Fruit fly (Drosophila melanogaster) whole organism, adult: ENCODE measurements around the gene CG13064.

ENCODE experiments used
- CG11617 ChIP-seq: fragments of 200-800 bp; sonication (Bioruptor generic); optimal IDR thresholded peaks from 2 replicates; lab custom pipeline; 2017; ENCODE audit warnings: mild to moderate bottlenecking, missing biosample characterization, missing genetic modification reagents, missing genetic modification characterization
- CG12768 ChIP-seq: fragments of 200-800 bp; sonication (Bioruptor generic); optimal IDR thresholded peaks from 2 replicates; lab custom pipeline; 2017; ENCODE audit warnings: missing biosample characterization, missing genetic modification characterization, mild to moderate bottlenecking, moderate library complexity, missing genetic modification reagents
- CG14711 ChIP-seq: fragments of 200-800 bp; sonication (Bioruptor generic); optimal IDR thresholded peaks from 2 replicates; lab custom pipeline; 2018; ENCODE audit warnings: missing biosample characterization, mild to moderate bottlenecking, missing genetic modification characterization, moderate library complexity
- CG1620 ChIP-seq: fragments of 200-800 bp; sonication (Bioruptor generic); optimal IDR thresholded peaks from 2 replicates; lab custom pipeline; 2016; ENCODE audit warnings: missing biosample characterization, missing genetic modification characterization
- CG33017 ChIP-seq: fragments of 200-800 bp; sonication (Bioruptor generic); optimal IDR thresholded peaks from 2 replicates; lab custom pipeline; 2018; ENCODE audit warnings: missing biosample characterization, mild to moderate bottlenecking, missing genetic modification characterization, moderate library complexity
- CG5204 ChIP-seq: fragments of 200-800 bp; sonication (Bioruptor generic); optimal IDR thresholded peaks from 2 replicates; lab custom pipeline; 2016; ENCODE audit warnings: missing biosample characterization, missing genetic modification characterization
- CG7045 ChIP-seq: fragments of 200-800 bp; sonication (Bioruptor generic); optimal IDR thresholded peaks from 2 replicates; lab custom pipeline; 2017; ENCODE audit warnings: missing biosample characterization, mild to moderate bottlenecking, missing genetic modification characterization
- CG7101 ChIP-seq: fragments of 200-800 bp; sonication (Bioruptor generic); optimal IDR thresholded peaks from 2 replicates; lab custom pipeline; 2018; ENCODE audit warnings: missing biosample characterization, mild to moderate bottlenecking, missing genetic modification characterization, moderate library complexity
- Clk ChIP-seq: fragments of 200-800 bp; sonication (Bioruptor generic); optimal IDR thresholded peaks from 2 replicates; lab custom pipeline; 2017; ENCODE audit warnings: missing biosample characterization, missing genetic modification characterization
- Crg-1 ChIP-seq: fragments of 200-800 bp; sonication (Bioruptor generic); optimal IDR thresholded peaks from 2 replicates; lab custom pipeline; 2016; ENCODE audit warnings: missing biosample characterization, missing genetic modification characterization
- Hr96 ChIP-seq: fragments of 200-800 bp; sonication (Bioruptor generic); optimal IDR thresholded peaks from 2 replicates; lab custom pipeline; 2016; ENCODE audit warnings: missing biosample characterization, missing genetic modification characterization
- Mnt ChIP-seq: fragments of 200-800 bp; sonication (Bioruptor generic); optimal IDR thresholded peaks from 2 replicates; lab custom pipeline; 2016; ENCODE audit warnings: missing biosample characterization, mild to moderate bottlenecking, missing genetic modification characterization
- bab1 ChIP-seq: fragments of 200-800 bp; sonication (Bioruptor generic); optimal IDR thresholded peaks from 3 replicates; lab custom pipeline; 2019; ENCODE audit warnings: missing biosample characterization, mild to moderate bottlenecking, missing genetic modification characterization, moderate library complexity
- cic ChIP-seq: fragments of 200-800 bp; sonication (Bioruptor generic); optimal IDR thresholded peaks from 2 replicates; lab custom pipeline; 2017; ENCODE audit warnings: missing biosample characterization, mild to moderate bottlenecking, missing genetic modification characterization, moderate library complexity
- cnc ChIP-seq, 2 experiments: fragments of >200 bp; optimal IDR thresholded peaks; 2 replicates each; lab custom pipeline; 2017
- kay ChIP-seq: fragments of 200-800 bp; sonication (Bioruptor generic); peaks from one replicate; lab custom pipeline; 2016; ENCODE audit warnings: missing biosample characterization, missing genetic modification characterization, borderline replicate concordance
- ovo ChIP-seq: fragments of 200-800 bp; sonication (Bioruptor generic); optimal IDR thresholded peaks from 2 replicates; lab custom pipeline; 2016; ENCODE audit warnings: missing biosample characterization, missing genetic modification characterization
- pad ChIP-seq: fragments of 200-800 bp; sonication (Bioruptor generic); optimal IDR thresholded peaks from 3 replicates; lab custom pipeline; 2017; ENCODE audit warnings: missing biosample characterization, missing genetic modification characterization, mild to moderate bottlenecking, moderate library complexity, missing genetic modification reagents
- tj ChIP-seq: fragments of 200-800 bp; sonication (Bioruptor generic); optimal IDR thresholded peaks from 3 replicates; lab custom pipeline; 2017; ENCODE audit warnings: missing biosample characterization, mild to moderate bottlenecking, missing genetic modification characterization, moderate library complexity
- toe ChIP-seq: fragments of 200-800 bp; sonication (Bioruptor generic); optimal IDR thresholded peaks from 2 replicates; lab custom pipeline; 2016; ENCODE audit warnings: missing biosample characterization, missing genetic modification characterization

CG13064 gene

DNA sequence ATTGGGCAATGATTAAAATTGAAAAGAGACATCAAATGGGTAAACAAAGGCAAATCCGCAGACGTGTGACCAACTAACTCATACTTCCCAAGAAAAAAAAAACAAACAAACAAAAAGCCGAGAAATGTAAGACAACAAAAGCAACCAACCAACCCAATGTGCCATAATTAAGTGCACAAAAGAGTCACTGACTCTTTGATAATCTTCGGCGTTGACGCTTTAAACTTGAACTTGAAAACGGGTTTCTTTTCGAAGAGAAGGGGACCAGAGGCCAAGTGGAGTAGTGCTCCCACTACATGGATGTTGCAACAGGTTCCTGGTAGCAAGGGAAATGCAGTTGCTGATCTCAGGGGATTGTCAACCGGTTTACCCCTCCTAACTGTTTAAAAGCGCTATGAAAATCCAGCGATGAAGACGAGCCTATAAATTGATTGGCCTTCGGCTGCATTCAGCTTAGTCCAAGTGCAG lies at the start of gene CG13064:
Gene CG13064, plus strand, starts transcription at position 418 of the 468 bp plus-strand sequence.
- TF ChIP-seq CG7045 (GFP tag; lab: Kevin White, UChicago) (no peak), CG14711 (tag; lab: Kevin White, UChicago) (no peak), CG33017 (tag; lab: Kevin White, UChicago) (no peak), Hr96 (GFP tag; lab: Kevin White, UChicago) (no peak), pad (GFP tag; lab: Kevin White, UChicago) (no peak), bab1 (GFP tag; lab: Kevin White, UChicago) (no peak), Crg-1 (GFP tag; lab: Kevin White, UChicago) (no peak), cnc (optimal IDR thresholded peaks at IDR 0.05; lab: Kevin White, UChicago) (no peak), Mnt (GFP tag; lab: Kevin White, UChicago) (no peak), CG11617 (GFP tag; lab: Kevin White, UChicago) (no peak), cic (GFP tag; lab: Kevin White, UChicago) (no peak), kay (GFP tag; lab: Kevin White, UChicago) (no peak), CG12768 (no peak), CG5204 (GFP tag; lab: Kevin White, UChicago) (no peak), CG7101 (tag; lab: Kevin White, UChicago) (no peak), ovo (GFP tag; lab: Kevin White, UChicago) (no peak), tj (GFP tag; lab: Kevin White, UChicago) (no peak)

DNA sequence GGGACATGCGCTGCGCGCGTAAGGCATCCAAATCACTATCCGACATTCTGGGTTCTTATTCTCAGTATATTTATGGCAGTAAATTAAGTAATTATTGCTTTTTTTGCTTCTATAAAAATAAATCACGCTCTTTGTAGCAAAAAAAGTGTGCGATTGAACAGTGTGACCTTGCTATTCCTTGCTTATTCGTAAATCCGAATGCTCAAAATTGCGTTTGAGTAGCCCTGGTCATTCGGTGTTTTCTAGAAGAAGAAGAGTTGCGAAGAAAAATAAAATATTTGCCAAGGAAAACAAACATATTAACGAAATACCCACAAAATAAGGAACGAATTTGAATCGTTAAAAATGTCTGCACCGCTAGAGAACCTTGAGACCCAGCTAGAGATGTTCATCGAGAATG lies 48.3 kb upstream of the CG13064 start, which contains the start of the genes PDCD-5 and MED10:
Gene PDCD-5, minus strand, starts transcription at position 182 of the 400 bp plus-strand sequence.
Gene MED10, plus strand, starts transcription at position 228 of the 400 bp plus-strand sequence.
- TF ChIP-seq CG12768 (no peak), cnc (optimal IDR thresholded peaks at IDR 0.05; lab: Kevin White, UChicago) (no peak), CG7045 (GFP tag; lab: Kevin White, UChicago) (no peak), CG11617 (GFP tag; lab: Kevin White, UChicago) (no peak), Clk (no peak), CG33017 (tag; lab: Kevin White, UChicago) (no peak), Mnt (GFP tag; lab: Kevin White, UChicago) (peak; percentile 54), cic (GFP tag; lab: Kevin White, UChicago) (peak; percentile 28), kay (GFP tag; lab: Kevin White, UChicago) (no peak), Crg-1 (GFP tag; lab: Kevin White, UChicago) (no peak), ovo (GFP tag; lab: Kevin White, UChicago) (no peak), CG7101 (tag; lab: Kevin White, UChicago) (peak; percentile 11), CG1620 (GFP tag; lab: Kevin White, UChicago) (peak; percentile 19), Hr96 (GFP tag; lab: Kevin White, UChicago) (no peak), CG14711 (tag; lab: Kevin White, UChicago) (peak; percentile 40), toe (GFP tag; lab: Kevin White, UChicago) (no peak), CG5204 (GFP tag; lab: Kevin White, UChicago) (no peak), pad (GFP tag; lab: Kevin White, UChicago) (no peak), bab1 (GFP tag; lab: Kevin White, UChicago) (peak; percentile 70), tj (GFP tag; lab: Kevin White, UChicago) (no peak)

DNA sequence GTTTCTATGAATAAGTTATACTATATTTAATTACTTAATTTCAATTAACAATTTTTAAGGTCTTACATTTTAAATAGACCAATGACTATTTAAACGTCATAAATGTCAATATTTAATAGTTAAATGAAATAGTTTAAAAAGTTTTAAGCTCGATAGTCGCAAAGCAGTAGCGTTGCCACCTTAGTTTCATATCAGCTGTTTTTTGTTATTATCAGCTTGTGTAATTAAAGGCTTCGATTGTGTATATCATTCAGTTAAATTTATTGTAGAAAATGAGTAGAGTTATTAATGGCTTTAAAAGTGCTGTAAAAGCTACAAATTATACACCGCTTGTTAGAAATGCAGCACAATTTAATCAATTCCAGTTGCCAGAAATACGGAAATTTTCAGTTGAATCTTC lies 47.3 kb upstream of the CG13064 start, which contains the start of gene Hsc20:
Gene Hsc20, plus strand, starts transcription at position 204 of the 400 bp plus-strand sequence.
- peak; percentile 9 for TF ChIP-seq kay (GFP tag; lab: Kevin White, UChicago)
- no peak for TF ChIP-seq pad (GFP tag; lab: Kevin White, UChicago)
- peak; percentile 10 for TF ChIP-seq bab1 (GFP tag; lab: Kevin White, UChicago)
- no peak for TF ChIP-seq Hr96 (GFP tag; lab: Kevin White, UChicago)
- no peak for TF ChIP-seq CG14711 (tag; lab: Kevin White, UChicago)

DNA sequence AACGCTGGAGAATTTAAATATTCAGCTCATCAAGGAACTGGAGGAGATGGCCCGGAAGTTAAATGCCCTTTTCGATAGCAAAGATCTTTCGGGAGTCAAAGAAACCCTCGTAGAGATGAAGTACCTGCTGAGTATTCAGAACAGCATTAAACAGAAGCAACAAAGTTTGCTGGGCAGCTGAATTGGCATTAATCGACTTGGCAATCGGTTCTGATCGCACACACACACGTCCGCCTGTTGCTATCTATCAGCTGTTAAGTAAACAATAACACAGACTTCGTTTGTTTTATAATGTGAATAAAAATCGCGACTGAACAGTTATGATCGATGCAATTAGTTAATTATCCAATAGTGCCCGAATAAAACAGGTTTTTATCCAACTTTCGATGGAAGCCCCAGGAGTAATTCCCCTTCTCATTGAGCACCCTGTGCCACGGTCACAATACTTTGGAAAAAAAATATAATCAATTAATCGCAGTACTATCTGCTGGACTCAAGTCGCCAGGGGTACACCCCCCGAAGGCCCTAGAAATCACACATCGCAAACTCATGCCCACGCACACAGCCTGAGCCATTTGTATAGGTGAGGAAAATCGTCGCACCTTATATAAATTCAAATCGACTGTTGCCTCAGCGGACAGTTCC lies 46.2 kb upstream of the CG13064 start:
- TF ChIP-seq CG5204 (GFP tag; lab: Kevin White, UChicago) = no peak
- TF ChIP-seq cic (GFP tag; lab: Kevin White, UChicago) = peak; percentile 65
- TF ChIP-seq CG11617 (GFP tag; lab: Kevin White, UChicago) = peak; percentile 61
- no peak for TF ChIP-seq pad (GFP tag; lab: Kevin White, UChicago)
- TF ChIP-seq kay (GFP tag; lab: Kevin White, UChicago) = peak; percentile 89
- TF ChIP-seq tj (GFP tag; lab: Kevin White, UChicago) = peak; percentile 79
- TF ChIP-seq Mnt (GFP tag; lab: Kevin White, UChicago) = peak; percentile 43
- TF ChIP-seq Hr96 (GFP tag; lab: Kevin White, UChicago) = no peak
- peak; percentile 16 for TF ChIP-seq CG7045 (GFP tag; lab: Kevin White, UChicago)
- TF ChIP-seq CG33017 (tag; lab: Kevin White, UChicago) = peak; percentile 28
- TF ChIP-seq cnc (optimal IDR thresholded peaks at IDR 0.05; lab: Kevin White, UChicago) = peak in 1 of 2 experiments; percentile 53
- no peak for TF ChIP-seq bab1 (GFP tag; lab: Kevin White, UChicago)
- peak; percentile 48 for TF ChIP-seq CG7101 (tag; lab: Kevin White, UChicago)
- no peak for TF ChIP-seq CG1620 (GFP tag; lab: Kevin White, UChicago)
- TF ChIP-seq ovo (GFP tag; lab: Kevin White, UChicago) = peak; percentile 34
- TF ChIP-seq toe (GFP tag; lab: Kevin White, UChicago) = peak; percentile 21
- no peak for TF ChIP-seq Crg-1 (GFP tag; lab: Kevin White, UChicago)
- no peak for TF ChIP-seq Clk
- TF ChIP-seq CG12768 = peak; percentile 70
- TF ChIP-seq CG14711 (tag; lab: Kevin White, UChicago) = peak; percentile 23

DNA sequence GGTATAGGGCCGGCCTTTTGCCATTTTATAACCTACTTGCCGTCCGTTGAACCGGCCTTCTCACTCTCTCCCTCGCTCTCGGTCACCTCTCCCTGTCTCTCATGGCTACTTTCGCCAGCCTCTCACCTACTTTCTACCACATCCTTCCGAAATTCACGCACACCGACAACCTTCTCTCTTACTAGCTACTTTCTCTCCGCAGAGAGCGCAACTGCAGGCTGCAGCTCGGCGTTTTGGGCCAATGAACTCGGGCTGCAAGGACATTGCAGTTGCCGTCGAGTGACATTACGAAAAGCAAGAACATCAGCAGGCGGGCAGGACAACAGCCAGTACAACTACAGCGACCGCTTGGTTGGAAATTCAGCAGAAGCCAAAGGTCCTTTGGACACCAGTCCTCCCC lies 38.9 kb upstream of the CG13064 start:
- no peak for TF ChIP-seq kay (GFP tag; lab: Kevin White, UChicago)
- TF ChIP-seq bab1 (GFP tag; lab: Kevin White, UChicago) = no peak
- TF ChIP-seq toe (GFP tag; lab: Kevin White, UChicago) = no peak
- TF ChIP-seq tj (GFP tag; lab: Kevin White, UChicago) = no peak
- no peak for TF ChIP-seq CG12768
- TF ChIP-seq Clk = no peak
- TF ChIP-seq Hr96 (GFP tag; lab: Kevin White, UChicago) = no peak
- no peak for TF ChIP-seq CG14711 (tag; lab: Kevin White, UChicago)
- no peak for TF ChIP-seq CG7101 (tag; lab: Kevin White, UChicago)
